Worm (Caenorhabditis elegans) whole organism, L4 larva: ENCODE data around the gene unc-30.

ENCODE experiments used
- F10B5.3 ChIP-seq: sonication (generic microtip); optimal IDR thresholded peaks from 2 replicates; lab custom pipeline; 2016; ENCODE audit warnings: mild to moderate bottlenecking, missing genetic modification characterization, missing compliant biosample characterization
- F26F4.8 ChIP-seq: fragments of 200-800 bp; sonication (Bioruptor generic); conservative IDR thresholded peaks from 2 replicates; pipeline ENCODE4 v1.3.6; 2022; ENCODE audit warnings: missing genetic modification characterization, missing compliant biosample characterization
- F49E8.2 ChIP-seq: sonication (generic microtip); optimal IDR thresholded peaks from 2 replicates; lab custom pipeline; 2016; ENCODE audit warnings: missing compliant biosample characterization, mild to moderate bottlenecking, missing genetic modification characterization, borderline replicate concordance
- R02D3.7 ChIP-seq: fragments of 150-350 bp; sonication (generic microtip); optimal IDR thresholded peaks from 3 replicates; lab custom pipeline; 2014; ENCODE audit warnings: missing biosample characterization, missing genetic modification characterization
- T20F7.1 ChIP-seq: fragments of 200-800 bp; sonication (Bioruptor generic); optimal IDR thresholded peaks from 2 replicates; lab custom pipeline; 2018; ENCODE audit warnings: mild to moderate bottlenecking, missing genetic modification characterization, missing compliant biosample characterization
- T26A8.4 ChIP-seq: fragments of 200-800 bp; sonication (Bioruptor generic); IDR thresholded peaks from 2 replicates; pipeline ENCODE4 v1.3.6; 2022; ENCODE audit warnings: missing genetic modification characterization, missing compliant biosample characterization
- Y105C5A.15 ChIP-seq: fragments of 200-800 bp; sonication (Bioruptor generic); IDR thresholded peaks from 2 replicates; pipeline ENCODE4 v1.3.6; 2022; ENCODE audit warnings: missing genetic modification characterization, missing compliant biosample characterization
- Y48G9A.11 ChIP-seq: fragments of 200-800 bp; sonication (Bioruptor generic); IDR thresholded peaks from 2 replicates; pipeline ENCODE4 v1.3.6; 2022; ENCODE audit warnings: missing genetic modification reagents, missing genetic modification characterization, missing compliant biosample characterization
- ZK337.2 ChIP-seq: fragments of 200-800 bp; sonication (Bioruptor generic); IDR thresholded peaks from 2 replicates; pipeline ENCODE4 v1.3.6; 2022; ENCODE audit warnings: missing genetic modification reagents, missing genetic modification characterization, missing compliant biosample characterization
- ZK546.5 ChIP-seq, 2 experiments: sonication (generic microtip); optimal IDR thresholded peaks; 2 replicates each; lab custom pipeline; 2017; ENCODE audit warnings: missing biosample characterization in 2 of 2, missing genetic modification characterization in 2 of 2
- aha-1 ChIP-seq: fragments of 150-350 bp; peaks from one replicate; lab custom pipeline; 2014; ENCODE audit warnings: missing biosample characterization, missing genetic modification characterization
- ama-1 ChIP-seq: fragments of 150-350 bp; optimal IDR thresholded peaks from 2 replicates; lab custom pipeline; 2014; ENCODE audit warnings: inconsistent platforms, mixed read lengths
- ceh-20 ChIP-seq: fragments of 200-800 bp; sonication (Bioruptor generic); IDR thresholded peaks from 2 replicates; pipeline ENCODE4 v1.3.6; 2022; ENCODE audit warnings: missing genetic modification reagents, missing genetic modification characterization, missing compliant biosample characterization
- daf-16 ChIP-seq, 3 experiments: sonication (generic microtip); optimal IDR thresholded peaks; 2 replicates each; lab custom pipeline; 2016 to 2017; ENCODE audit warnings: missing genetic modification characterization in 3 of 3, missing genetic modification reagents in 3 of 3, mild to moderate bottlenecking in 2 of 3, missing compliant biosample characterization in 2 of 3, missing biosample characterization in 1 of 3, moderate library complexity in 1 of 3
- daf-19 ChIP-seq: fragments of 200-800 bp; sonication (Bioruptor generic); conservative IDR thresholded peaks from 2 replicates; pipeline ENCODE4 v1.3.6; 2022; ENCODE audit warnings: missing genetic modification characterization, missing compliant biosample characterization
- daf-8 ChIP-seq: fragments of 200-800 bp; sonication (Bioruptor generic); IDR thresholded peaks from 2 replicates; pipeline ENCODE4 v1.3.6; 2022; ENCODE audit warnings: missing genetic modification characterization, missing compliant biosample characterization
- dmd-6 ChIP-seq: fragments of 200-800 bp; sonication (Bioruptor generic); IDR thresholded peaks from 2 replicates; pipeline ENCODE4 v1.3.6; 2022; ENCODE audit warnings: missing genetic modification reagents, missing genetic modification characterization, missing compliant biosample characterization
- dmd-9 ChIP-seq: fragments of 200-800 bp; sonication (Bioruptor generic); IDR thresholded peaks from 2 replicates; pipeline ENCODE4 v1.3.6; 2022; ENCODE audit warnings: missing genetic modification reagents, missing genetic modification characterization, missing compliant biosample characterization
- dpl-1 ChIP-seq: fragments of 150-350 bp; optimal IDR thresholded peaks from 2 replicates; lab custom pipeline; 2014; ENCODE audit warnings: missing biosample characterization, missing genetic modification reagents, missing genetic modification characterization
- egl-27 ChIP-seq: sonication (generic microtip); optimal IDR thresholded peaks from 3 replicates; lab custom pipeline; 2017; ENCODE audit warnings: missing biosample characterization, missing genetic modification reagents, missing genetic modification characterization
- fkh-10 ChIP-seq: fragments of 150-350 bp; optimal IDR thresholded peaks from 2 replicates; lab custom pipeline; 2014; ENCODE audit warnings: missing biosample characterization, missing genetic modification reagents, missing genetic modification characterization
- hlh-11 ChIP-seq: fragments of 200-800 bp; sonication (Bioruptor generic); optimal IDR thresholded peaks from 2 replicates; lab custom pipeline; 2018; ENCODE audit warnings: mild to moderate bottlenecking, missing genetic modification characterization, missing compliant biosample characterization
- lin-39 ChIP-seq: fragments of 150-350 bp; optimal IDR thresholded peaks from 2 replicates; lab custom pipeline; 2014; ENCODE audit warnings: missing biosample characterization, missing genetic modification reagents, missing genetic modification characterization
- lsy-2 ChIP-seq, 2 experiments: fragments of 150-350 bp in 1 of 2; sonication (generic microtip) in 1 of 2; optimal IDR thresholded peaks; 2 replicates each; lab custom pipeline; 2014 to 2017; ENCODE audit warnings: missing biosample characterization in 2 of 2, missing genetic modification characterization in 2 of 2
- madf-5 ChIP-seq, 2 experiments: fragments of 200-800 bp; sonication (Bioruptor generic); IDR thresholded peaks; 2 replicates each; pipeline ENCODE4 v1.3.6; 2022; ENCODE audit warnings: missing compliant biosample characterization in 2 of 2, missing genetic modification characterization in 2 of 2
- madf-9 ChIP-seq: fragments of 200-800 bp; sonication (Bioruptor generic); conservative IDR thresholded peaks from 2 replicates; pipeline ENCODE4 v1.3.6; 2022; ENCODE audit warnings: missing genetic modification reagents, missing genetic modification characterization, missing compliant biosample characterization
- mdl-1 ChIP-seq, 2 experiments: fragments of 150-350 bp in 1 of 2; sonication (generic microtip) in 1 of 2; optimal IDR thresholded peaks; 2 replicates each; lab custom pipeline; 2014 to 2017; ENCODE audit warnings: missing biosample characterization in 2 of 2, missing genetic modification characterization in 2 of 2
- mdt-29 ChIP-seq: fragments of 200-800 bp; sonication (Bioruptor generic); IDR thresholded peaks from 2 replicates; pipeline ENCODE4 v1.3.6; 2022; ENCODE audit warnings: missing genetic modification reagents, missing genetic modification characterization, missing compliant biosample characterization
- mxl-2 ChIP-seq: fragments of 200-800 bp; sonication (Bioruptor generic); conservative IDR thresholded peaks from 2 replicates; pipeline ENCODE4 v1.3.6; 2022; ENCODE audit warnings: missing genetic modification reagents, missing genetic modification characterization, missing compliant biosample characterization
- mxl-3 ChIP-seq: fragments of 200-800 bp; sonication (Bioruptor generic); optimal IDR thresholded peaks from 2 replicates; lab custom pipeline; 2018; ENCODE audit warnings: mild to moderate bottlenecking, missing genetic modification characterization, missing compliant biosample characterization
- nhr-11 ChIP-seq: fragments of 150-350 bp; optimal IDR thresholded peaks from 2 replicates; lab custom pipeline; 2014; ENCODE audit warnings: missing biosample characterization, missing genetic modification characterization
- nhr-237 ChIP-seq: sonication (generic microtip); optimal IDR thresholded peaks from 2 replicates; lab custom pipeline; 2017; ENCODE audit warnings: missing biosample characterization, missing genetic modification characterization
- nhr-28 ChIP-seq: fragments of 150-350 bp; optimal IDR thresholded peaks from 2 replicates; lab custom pipeline; 2014; ENCODE audit warnings: missing biosample characterization, missing genetic modification characterization
- nhr-41 ChIP-seq: fragments of 200-800 bp; sonication (Bioruptor generic); IDR thresholded peaks from 2 replicates; pipeline ENCODE4 v1.3.6; 2022; ENCODE audit warnings: missing genetic modification reagents, missing genetic modification characterization, missing compliant biosample characterization
- nhr-48 ChIP-seq: sonication (generic microtip); optimal IDR thresholded peaks from 2 replicates; lab custom pipeline; 2016; ENCODE audit warnings: mild to moderate bottlenecking, missing genetic modification characterization, missing compliant biosample characterization
- nhr-6 ChIP-seq: fragments of 150-350 bp; optimal IDR thresholded peaks from 2 replicates; lab custom pipeline; 2014; ENCODE audit warnings: missing biosample characterization, missing genetic modification characterization
- php-3 ChIP-seq: fragments of 200-800 bp; sonication (Bioruptor generic); IDR thresholded peaks from 2 replicates; pipeline ENCODE4 v1.3.6; 2022; ENCODE audit warnings: missing genetic modification reagents, missing genetic modification characterization, missing compliant biosample characterization
- rbr-2 ChIP-seq: sonication (generic microtip); optimal IDR thresholded peaks from 2 replicates; lab custom pipeline; 2016; ENCODE audit warnings: missing genotype, missing genetic modification characterization, missing compliant biosample characterization
- saeg-2 ChIP-seq: fragments of 200-800 bp; sonication (Bioruptor generic); IDR thresholded peaks from 2 replicates; pipeline ENCODE4 v1.3.6; 2022; ENCODE audit warnings: missing genetic modification reagents, missing genetic modification characterization, missing compliant biosample characterization
- sdz-12 ChIP-seq: fragments of 200-800 bp; sonication (Bioruptor generic); optimal IDR thresholded peaks from 2 replicates; lab custom pipeline; 2018; ENCODE audit warnings: mild to moderate bottlenecking, missing genetic modification characterization, missing compliant biosample characterization
- skn-1 ChIP-seq: fragments of 150-350 bp; optimal IDR thresholded peaks from 2 replicates; lab custom pipeline; 2014; ENCODE audit warnings: missing biosample characterization, missing genetic modification characterization
- snpc-1.2 ChIP-seq: fragments of 200-800 bp; sonication (Bioruptor generic); IDR thresholded peaks from 2 replicates; pipeline ENCODE4 v1.3.6; 2022; ENCODE audit warnings: missing genetic modification reagents, missing genetic modification characterization, missing compliant biosample characterization
- spr-3 ChIP-seq: fragments of 200-800 bp; sonication (Bioruptor generic); optimal IDR thresholded peaks from 2 replicates; lab custom pipeline; 2018; ENCODE audit warnings: mild to moderate bottlenecking, missing genetic modification characterization, missing compliant biosample characterization
- unc-62 ChIP-seq, 3 experiments: fragments of 150-350 bp in 1 of 3; sonication (generic microtip); optimal IDR thresholded peaks in 2 of 3; peaks in 1 of 3; 1 replicate in 1 of 3; 2 replicates in 2 of 3; lab custom pipeline; 2014 to 2017; ENCODE audit warnings: missing biosample characterization in 3 of 3, missing genetic modification characterization in 3 of 3, missing genetic modification reagents in 3 of 3, missing genotype in 1 of 3
- zfp-2 ChIP-seq: sonication (generic microtip); optimal IDR thresholded peaks from 2 replicates; lab custom pipeline; 2016; ENCODE audit warnings: mild to moderate bottlenecking, missing genetic modification characterization, missing compliant biosample characterization
- zfp-3 ChIP-seq: fragments of 200-800 bp; sonication (Bioruptor generic); conservative IDR thresholded peaks from 2 replicates; pipeline ENCODE4 v1.3.6; 2022; ENCODE audit warnings: missing genetic modification reagents, missing genetic modification characterization, missing compliant biosample characterization
- zip-11 ChIP-seq: fragments of 200-800 bp; sonication (Bioruptor generic); IDR thresholded peaks from 2 replicates; pipeline ENCODE4 v1.3.6; 2022; ENCODE audit warnings: missing genetic modification characterization, missing compliant biosample characterization
- ztf-11 ChIP-seq: fragments of 150-350 bp; optimal IDR thresholded peaks from 2 replicates; lab custom pipeline; 2014; ENCODE audit warnings: missing biosample characterization, missing genetic modification characterization
- ztf-7 ChIP-seq: fragments of 150-350 bp; optimal IDR thresholded peaks from 2 replicates; lab custom pipeline; 2014; ENCODE audit warnings: missing biosample characterization, missing genetic modification characterization

The unc-30 gene

ce11 chrIV:13082836-13083763 is 35.7 kb upstream of the unc-30 start:
- TF ChIP-seq ama-1 (lab: Kevin White, UChicago) = no peak
- TF ChIP-seq ZK546.5 (tag; optimal IDR thresholded peaks at IDR 0.05; lab: Kevin White, UChicago) = no peak
- TF ChIP-seq dmd-9 = 0 out of 2 replicates have a peak, but pooled peaks have one; percentile 17
- no peak for TF ChIP-seq lin-39 (tag; lab: Kevin White, UChicago)
- TF ChIP-seq R02D3.7 (tag; lab: Kevin White, UChicago) = no peak
- TF ChIP-seq madf-9 (GFP tag; lab: Robert Waterston, UW) = no peak
- peak; percentile 1 for TF ChIP-seq nhr-48 (tag; lab: Kevin White, UChicago)
- TF ChIP-seq php-3 (GFP tag; lab: Robert Waterston, UW) = no peak
- TF ChIP-seq nhr-41 (GFP tag; lab: Robert Waterston, UW) = no peak
- no peak for TF ChIP-seq daf-8
- TF ChIP-seq madf-5 (GFP tag; IDR thresholded peaks at IDR 0.05; lab: Robert Waterston, UW) = no peak
- TF ChIP-seq daf-16 (GFP tag; optimal IDR thresholded peaks at IDR 0.05; lab: Kevin White, UChicago) = no peak
- TF ChIP-seq daf-16 (tag; optimal IDR thresholded peaks at IDR 0.05; lab: Kevin White, UChicago) = no peak
- no peak for TF ChIP-seq egl-27 (tag; lab: Kevin White, UChicago)
- no peak for TF ChIP-seq nhr-11 (tag; lab: Kevin White, UChicago)
- no peak for TF ChIP-seq zip-11 (GFP tag; lab: Robert Waterston, UW)
- TF ChIP-seq dpl-1 (GFP tag; lab: Kevin White, UChicago) = no peak
- no peak for TF ChIP-seq skn-1 (tag; lab: Kevin White, UChicago)
- no peak for TF ChIP-seq mxl-2 (GFP tag; lab: Robert Waterston, UW)
- no peak for TF ChIP-seq snpc-1.2 (GFP tag; lab: Robert Waterston, UW)
- TF ChIP-seq nhr-6 (tag; lab: Kevin White, UChicago) = no peak
- 0 out of 2 replicates have a peak, but pooled peaks have one; percentile 18 for TF ChIP-seq dmd-6 (GFP tag; lab: Robert Waterston, UW)
- no peak for TF ChIP-seq fkh-10 (GFP tag; lab: Kevin White, UChicago)
- no peak for TF ChIP-seq hlh-11 (tag; lab: Kevin White, UChicago)
- no peak for TF ChIP-seq F49E8.2 (tag; lab: Kevin White, UChicago)
- TF ChIP-seq ZK337.2 (GFP tag; lab: Robert Waterston, UW) = no peak
- TF ChIP-seq Y48G9A.11 (GFP tag; lab: Robert Waterston, UW) = no peak
- TF ChIP-seq zfp-3 (GFP tag; lab: Robert Waterston, UW) = peak; percentile 51; the same call in 1 of the 2 replicates
- no peak for TF ChIP-seq F10B5.3 (tag; lab: Kevin White, UChicago)
- no peak for TF ChIP-seq mxl-3 (GFP tag; lab: Kevin White, UChicago)
- no peak for TF ChIP-seq nhr-28 (tag; lab: Kevin White, UChicago)
- no peak for TF ChIP-seq mdl-1 (tag; optimal IDR thresholded peaks at IDR 0.05; lab: Kevin White, UChicago)
- TF ChIP-seq T26A8.4 (GFP tag; lab: Robert Waterston, UW) = no peak
- no peak for TF ChIP-seq ztf-7 (tag; lab: Kevin White, UChicago)
- TF ChIP-seq ztf-11 (tag; lab: Kevin White, UChicago) = no peak
- no peak for TF ChIP-seq spr-3 (GFP tag; lab: Kevin White, UChicago)
- TF ChIP-seq sdz-12 (GFP tag; lab: Kevin White, UChicago) = no peak
- peak in 1 of 2 experiments; percentile 86 for TF ChIP-seq unc-62 (GFP tag; optimal IDR thresholded peaks at IDR 0.05 in 1 of 2; lab: Kevin White, UChicago)
- TF ChIP-seq unc-62 (tag; optimal IDR thresholded peaks at IDR 0.05; lab: Kevin White, UChicago) = no peak
- TF ChIP-seq mdt-29 = no peak
- TF ChIP-seq T20F7.1 (GFP tag; lab: Kevin White, UChicago) = no peak
- peak; percentile 41; the same call in 1 of the 2 replicates for TF ChIP-seq ceh-20
- TF ChIP-seq lsy-2 (tag; optimal IDR thresholded peaks at IDR 0.05; lab: Kevin White, UChicago) = no peak
- TF ChIP-seq daf-19 (GFP tag; lab: Robert Waterston, UW) = no peak
- no peak for TF ChIP-seq Y105C5A.15 (GFP tag; lab: Robert Waterston, UW)
- peak; percentile 85 for TF ChIP-seq aha-1
- TF ChIP-seq rbr-2 (tag; lab: Kevin White, UChicago) = no peak
- no peak for TF ChIP-seq nhr-237
- TF ChIP-seq saeg-2 (GFP tag; lab: Robert Waterston, UW) = no peak
- TF ChIP-seq F26F4.8 (GFP tag; lab: Robert Waterston, UW) = no peak
- TF ChIP-seq zfp-2 (tag; lab: Kevin White, UChicago) = no peak
